Fruit fly (Drosophila melanogaster) whole organism, pupa: Measurements from ENCODE around the gene CG43131.

ENCODE experiments used
- CG10348 ChIP-seq: fragments of 200-800 bp; sonication (Bioruptor generic); IDR thresholded peaks from 2 replicates; pipeline ENCODE4 v1.3.6; 2022; ENCODE audit warnings: missing biosample characterization, missing genetic modification characterization
- CG12605 ChIP-seq: fragments of 200-800 bp; sonication (Bioruptor generic); IDR thresholded peaks from 2 replicates; pipeline ENCODE4 v1.3.6; 2022; ENCODE audit warnings: missing biosample characterization, missing genetic modification characterization
- CG13204 ChIP-seq: fragments of 200-800 bp; sonication (Bioruptor generic); optimal IDR thresholded peaks from 2 replicates; lab custom pipeline; 2018; ENCODE audit warnings: missing biosample characterization, mild to moderate bottlenecking, missing genetic modification characterization, moderate library complexity
- CG14655 ChIP-seq: fragments of 200-800 bp; sonication (Bioruptor generic); optimal IDR thresholded peaks from 3 replicates; lab custom pipeline; 2017; ENCODE audit warnings: mild to moderate bottlenecking, missing biosample characterization, missing genetic modification reagents, missing genetic modification characterization
- CG15710 ChIP-seq: fragments of 200-800 bp; sonication (Bioruptor generic); optimal IDR thresholded peaks from 2 replicates; lab custom pipeline; 2018; ENCODE audit warnings: missing biosample characterization, mild to moderate bottlenecking, missing genetic modification characterization, moderate library complexity
- CG17806 ChIP-seq: fragments of 200-800 bp; sonication (Bioruptor generic); optimal IDR thresholded peaks from 2 replicates; lab custom pipeline; 2018; ENCODE audit warnings: missing biosample characterization, mild to moderate bottlenecking, missing genetic modification characterization, moderate library complexity
- CG32121 ChIP-seq: fragments of 200-800 bp; sonication (Bioruptor generic); IDR thresholded peaks from 2 replicates; pipeline ENCODE4 v1.3.6; 2022; ENCODE audit warnings: missing biosample characterization, missing genetic modification characterization
- CG34367 ChIP-seq: fragments of 200-800 bp; sonication (Bioruptor generic); optimal IDR thresholded peaks from 2 replicates; lab custom pipeline; 2018; ENCODE audit warnings: missing biosample characterization, mild to moderate bottlenecking, missing genetic modification characterization
- CG4496 ChIP-seq: fragments of 200-800 bp; sonication (Bioruptor generic); IDR thresholded peaks from 3 replicates; pipeline ENCODE4 v1.3.6; 2022; ENCODE audit warnings: missing biosample characterization, missing genetic modification characterization
- CG8159 ChIP-seq: fragments of 200-800 bp; sonication (Bioruptor generic); optimal IDR thresholded peaks from 3 replicates; lab custom pipeline; 2018; ENCODE audit warnings: missing biosample characterization, mild to moderate bottlenecking, missing genetic modification characterization, moderate library complexity
- CG8301 ChIP-seq: fragments of 200-800 bp; sonication (Bioruptor generic); optimal IDR thresholded peaks from 2 replicates; lab custom pipeline; 2018; ENCODE audit warnings: missing biosample characterization, mild to moderate bottlenecking, missing genetic modification characterization
- CG9948 ChIP-seq: fragments of 200-800 bp; sonication (Bioruptor generic); optimal IDR thresholded peaks from 2 replicates; lab custom pipeline; 2018; ENCODE audit warnings: missing biosample characterization, mild to moderate bottlenecking, missing genetic modification characterization, moderate library complexity
- D1 ChIP-seq: fragments of 200-800 bp; sonication (Bioruptor generic); optimal IDR thresholded peaks from 2 replicates; lab custom pipeline; 2018; ENCODE audit warnings: missing biosample characterization, mild to moderate bottlenecking, missing genetic modification characterization, moderate library complexity
- EcR ChIP-seq: fragments of 200-800 bp; sonication (Bioruptor generic); optimal IDR thresholded peaks from 3 replicates; lab custom pipeline; 2019; ENCODE audit warnings: missing biosample characterization, missing genetic modification characterization, mild to moderate bottlenecking, moderate library complexity, missing genetic modification reagents
- Ets98B ChIP-seq: fragments of 200-800 bp; sonication (Bioruptor generic); IDR thresholded peaks from 2 replicates; pipeline ENCODE4 v1.3.6; 2022; ENCODE audit warnings: missing biosample characterization, missing genetic modification characterization
- Pif1A ChIP-seq: fragments of 200-800 bp; sonication (Bioruptor generic); optimal IDR thresholded peaks from 3 replicates; lab custom pipeline; 2016; ENCODE audit warnings: missing biosample characterization, missing genetic modification characterization
- Pif1B ChIP-seq: fragments of 200-800 bp; sonication (Bioruptor generic); optimal IDR thresholded peaks from 3 replicates; lab custom pipeline; 2016; ENCODE audit warnings: missing biosample characterization, missing genetic modification characterization
- Snoo ChIP-seq: fragments of 200-800 bp; sonication (Bioruptor generic); optimal IDR thresholded peaks from 3 replicates; lab custom pipeline; 2017; ENCODE audit warnings: missing biosample characterization, mild to moderate bottlenecking, missing genetic modification characterization, inconsistent platforms
- fd96Ca ChIP-seq: fragments of 200-800 bp; sonication (Bioruptor generic); IDR thresholded peaks from 3 replicates; pipeline ENCODE4 v1.3.6; 2022; ENCODE audit warnings: missing biosample characterization, missing genetic modification characterization
- gl ChIP-seq: fragments of 200-800 bp; sonication (Bioruptor generic); optimal IDR thresholded peaks from 2 replicates; lab custom pipeline; 2018; ENCODE audit warnings: missing biosample characterization, mild to moderate bottlenecking, missing genetic modification characterization
- rn ChIP-seq: fragments of 200-800 bp; sonication (Bioruptor generic); IDR thresholded peaks from 2 replicates; pipeline ENCODE4 v1.3.6; 2022; ENCODE audit warnings: missing biosample characterization, missing genetic modification characterization

The CG43131 gene

dm6 chr3R:5086471-5086821 is 22.5 kb downstream of the CG43131 start:
- TF ChIP-seq CG8301 (no peak), CG32121 (no peak), CG12605 (GFP tag; lab: Robert Waterston, UW) (no peak), Snoo (no peak), CG10348 (GFP tag; lab: Robert Waterston, UW) (no peak), Pif1B (no peak), fd96Ca (GFP tag; lab: Robert Waterston, UW) (no peak), EcR (GFP tag; lab: Kevin White, UChicago) (no peak)
- TF ChIP-seq, all 21 proteins: peak for 0

DNA sequence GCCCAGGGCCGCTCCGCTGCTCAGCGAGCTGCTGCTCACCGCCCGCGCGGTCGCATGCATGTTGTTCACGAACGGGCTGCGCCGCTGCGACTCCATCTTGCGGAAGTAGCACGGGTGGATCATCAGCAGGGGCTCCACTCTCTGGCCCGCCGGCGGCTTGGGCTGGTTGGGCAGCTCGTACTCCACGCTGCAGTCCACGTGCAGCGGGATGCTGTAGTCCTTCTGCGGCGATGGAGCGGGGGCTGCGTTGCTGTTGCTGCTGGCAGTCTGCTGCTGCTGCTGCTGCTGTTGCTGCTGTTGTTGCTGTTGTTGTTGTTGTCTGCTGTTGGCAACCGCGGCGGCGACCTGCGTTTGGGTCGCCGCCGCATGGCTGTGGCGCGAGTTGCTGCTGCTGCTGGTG is 23.6 kb downstream of the CG43131 start:
- TF ChIP-seq Pif1A (GFP tag; lab: Kevin White, UChicago) (no peak), CG4496 (no peak), fd96Ca (GFP tag; lab: Robert Waterston, UW) (0 out of 3 replicates have a peak, but pooled peaks have one; percentile 7), CG10348 (GFP tag; lab: Robert Waterston, UW) (no peak), CG13204 (no peak), CG15710 (no peak), CG8159 (tag; lab: Kevin White, UChicago) (no peak), CG32121 (no peak), CG17806 (tag; lab: Kevin White, UChicago) (no peak)
- TF ChIP-seq, all 21 proteins: peak for 1

- TF ChIP-seq CG32121 (no peak), fd96Ca (GFP tag; lab: Robert Waterston, UW) (peak; percentile 24; the same call in 1 of the 3 replicates)
Measured at dm6 chr3R:5084413-5084812, 24.6 kb downstream of the CG43131 start.

- TF ChIP-seq Snoo (peak; percentile 1), CG17806 (tag; lab: Kevin White, UChicago) (peak; percentile 10), CG14655 (GFP tag; lab: Kevin White, UChicago) (peak; percentile 43), fd96Ca (GFP tag; lab: Robert Waterston, UW) (no peak)
- TF ChIP-seq, all 21 proteins: peak for 3
Measured at dm6 chr3R:5082955-5083537, 25.9 kb downstream of the CG43131 start.

dm6 chr3R:5081671-5082070 is 27.3 kb downstream of the CG43131 start:
- TF ChIP-seq fd96Ca (GFP tag; lab: Robert Waterston, UW) (0 out of 3 replicates have a peak, but pooled peaks have one; percentile 43), CG13204 (no peak), Pif1A (GFP tag; lab: Kevin White, UChicago) (no peak), CG15710 (no peak), CG34367 (tag; lab: Kevin White, UChicago) (no peak), CG9948 (tag; lab: Kevin White, UChicago) (no peak), CG32121 (no peak; the same call in 1 of the 2 replicates), rn (GFP tag; lab: Robert Waterston, UW) (no peak), Snoo (no peak), gl (no peak), CG10348 (GFP tag; lab: Robert Waterston, UW) (no peak), Ets98B (peak; percentile 25; the same call in 1 of the 2 replicates), CG8301 (no peak), Pif1B (no peak), EcR (GFP tag; lab: Kevin White, UChicago) (peak; percentile 63), D1 (tag; lab: Kevin White, UChicago) (no peak), CG17806 (tag; lab: Kevin White, UChicago) (no peak), CG14655 (GFP tag; lab: Kevin White, UChicago) (peak; percentile 18), CG4496 (peak; percentile 52; the same call in 2 of the 3 replicates), CG12605 (GFP tag; lab: Robert Waterston, UW) (no peak)

DNA sequence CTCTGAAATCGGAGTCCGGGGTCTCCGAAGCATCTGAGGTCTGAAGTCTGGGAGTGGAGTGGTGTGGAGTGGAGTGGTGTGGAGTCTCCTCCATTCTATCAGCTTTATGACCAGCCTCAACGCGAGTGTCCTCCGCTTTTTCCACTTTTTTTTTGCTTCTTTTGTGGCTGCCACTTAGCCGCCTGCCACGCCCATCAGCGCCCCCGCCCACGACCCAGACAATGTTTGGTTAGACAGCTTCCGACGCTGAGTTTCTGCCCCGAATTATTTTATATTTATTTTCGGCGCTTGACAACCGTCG is 28.5 kb downstream of the CG43131 start:
- TF ChIP-seq CG8301 (no peak), CG4496 (0 out of 3 replicates have a peak, but pooled peaks have one; percentile 47), fd96Ca (GFP tag; lab: Robert Waterston, UW) (peak; percentile 22; the same call in 1 of the 3 replicates), Pif1B (no peak), Snoo (peak; percentile 9)

dm6 chr3R:5079786-5080537 is 29.0 kb downstream of the CG43131 start:
- TF ChIP-seq CG14655 (GFP tag; lab: Kevin White, UChicago) (peak; percentile 5), Ets98B (no peak), EcR (GFP tag; lab: Kevin White, UChicago) (peak; percentile 11)
